Fruit fly (Drosophila melanogaster) whole organism, wandering third instar larva: ENCODE data around the gene Gyc76C.
A peak's percentile ranks its signal among the peaks of the same experiment; 100 is the strongest.

Experiments used
- Abd-B ChIP-seq: fragments of >200 bp; optimal IDR thresholded peaks from 2 replicates; lab custom pipeline; 2017; ENCODE audit warnings: missing biosample characterization, missing genetic modification characterization
- CG32264 ChIP-seq: fragments of 200-800 bp; sonication (Bioruptor generic); optimal IDR thresholded peaks from 2 replicates; lab custom pipeline; 2016; ENCODE audit warnings: missing biosample characterization, missing genetic modification characterization
- CG9705 ChIP-seq: fragments of 200-800 bp; sonication (Bioruptor generic); optimal IDR thresholded peaks from 2 replicates; lab custom pipeline; 2018; ENCODE audit warnings: missing biosample characterization, mild to moderate bottlenecking, missing genetic modification characterization
- CrebA ChIP-seq: fragments of 200-800 bp; sonication (Bioruptor generic); optimal IDR thresholded peaks from 2 replicates; lab custom pipeline; 2016; ENCODE audit warnings: missing biosample characterization, mild to moderate bottlenecking, missing genetic modification characterization, borderline replicate concordance
- Dfd ChIP-seq: fragments of >200 bp; optimal IDR thresholded peaks from 2 replicates; lab custom pipeline; 2017; ENCODE audit warnings: missing biosample characterization, missing genetic modification characterization
- Dif ChIP-seq: fragments of 200-275, 200-300 bp; sonication (Bioruptor generic); optimal IDR thresholded peaks from 2 replicates; lab custom pipeline; 2018; ENCODE audit warnings: missing biosample characterization, missing genetic modification characterization; ENCODE audit not compliant: partially characterized antibody
- GATAd ChIP-seq: sonication (Bioruptor generic); optimal IDR thresholded peaks from 2 replicates; lab custom pipeline; 2016; ENCODE audit warnings: missing biosample characterization, missing genetic modification characterization
- HLH106 ChIP-seq: fragments of 200-800 bp; optimal IDR thresholded peaks from 3 replicates; lab custom pipeline; 2019; ENCODE audit warnings: missing biosample characterization, mild to moderate bottlenecking, missing genetic modification characterization, moderate library complexity
- Hnf4 ChIP-seq: fragments of 200-800 bp; sonication (Bioruptor generic); optimal IDR thresholded peaks from 2 replicates; lab custom pipeline; 2016; ENCODE audit warnings: missing biosample characterization, mild to moderate bottlenecking, missing genetic modification characterization
- Hr78 ChIP-seq: fragments of >200 bp; optimal IDR thresholded peaks from 2 replicates; lab custom pipeline; 2017; ENCODE audit warnings: missing biosample characterization, missing genetic modification characterization
- Hr83 ChIP-seq: fragments of 200-300 bp; sonication (Bioruptor generic); optimal IDR thresholded peaks from 2 replicates; lab custom pipeline; 2016; ENCODE audit warnings: missing biosample characterization, mild to moderate bottlenecking, missing genetic modification characterization, moderate library complexity; ENCODE audit not compliant: poor library complexity, severe bottlenecking
- Jra ChIP-seq: sonication (Bioruptor generic); optimal IDR thresholded peaks from 2 replicates; lab custom pipeline; 2016; ENCODE audit warnings: missing biosample characterization, missing genetic modification characterization
- Mio ChIP-seq: sonication (Bioruptor generic); optimal IDR thresholded peaks from 2 replicates; lab custom pipeline; 2016; ENCODE audit warnings: missing biosample characterization, missing genetic modification characterization
- Myc ChIP-seq: fragments of >200 bp; optimal IDR thresholded peaks from 2 replicates; lab custom pipeline; 2017
- N ChIP-seq: fragments of >200 bp; optimal IDR thresholded peaks from 2 replicates; lab custom pipeline; 2018; ENCODE audit warnings: missing biosample characterization, missing external identifiers, missing genetic modification characterization
- OdsH ChIP-seq: fragments of 200-800 bp; sonication (Bioruptor generic); optimal IDR thresholded peaks from 2 replicates; lab custom pipeline; 2016; ENCODE audit warnings: missing biosample characterization, mild to moderate bottlenecking, missing genetic modification characterization
- Rel ChIP-seq, 2 experiments: fragments of 200-800 bp; sonication (Bioruptor generic) in 1 of 2; optimal IDR thresholded peaks; 2 replicates in 1 of 2; 3 replicates in 1 of 2; lab custom pipeline; 2016 to 2019; ENCODE audit warnings: mild to moderate bottlenecking in 2 of 2, missing biosample characterization in 2 of 2, missing genetic modification characterization in 2 of 2, moderate library complexity in 1 of 2
- Sp1 ChIP-seq: fragments of 200-800 bp; sonication (Bioruptor generic); optimal IDR thresholded peaks from 3 replicates; lab custom pipeline; 2019; ENCODE audit warnings: missing biosample characterization, mild to moderate bottlenecking, missing genetic modification characterization, moderate library complexity
- Vsx2 ChIP-seq: fragments of 200-300, 225-300 bp; sonication (Bioruptor generic); optimal IDR thresholded peaks from 2 replicates; lab custom pipeline; 2018; ENCODE audit warnings: missing biosample characterization, missing genetic modification characterization; ENCODE audit not compliant: partially characterized antibody
- br ChIP-seq: fragments of 200-800 bp; sonication (Bioruptor generic); optimal IDR thresholded peaks from 2 replicates; lab custom pipeline; 2016; ENCODE audit warnings: missing biosample characterization, missing genetic modification characterization
- brk ChIP-seq: fragments of 200-800 bp; sonication (Bioruptor generic); optimal IDR thresholded peaks from 2 replicates; lab custom pipeline; 2016; ENCODE audit warnings: missing biosample characterization, mild to moderate bottlenecking, missing genetic modification characterization
- dl ChIP-seq, 2 experiments: fragments of 175-275, 200-275 bp in 1 of 2; fragments of 200-275 bp in 1 of 2; sonication (Bioruptor generic); optimal IDR thresholded peaks; lab custom pipeline; 2018; ENCODE audit warnings: mild to moderate bottlenecking in 2 of 2, missing biosample characterization in 2 of 2, missing genetic modification characterization in 2 of 2, moderate library complexity in 2 of 2; ENCODE audit not compliant: partially characterized antibody in 2 of 2, insufficient read depth in 1 of 2
- dmrt93B ChIP-seq: fragments of 200-800 bp; sonication (Bioruptor generic); optimal IDR thresholded peaks from 2 replicates; lab custom pipeline; 2018; ENCODE audit warnings: missing biosample characterization, mild to moderate bottlenecking, missing genetic modification characterization
- dsf ChIP-seq: sonication (Bioruptor generic); optimal IDR thresholded peaks from 2 replicates; lab custom pipeline; 2016; ENCODE audit warnings: missing biosample characterization, missing genetic modification characterization, borderline replicate concordance
- ey ChIP-seq: fragments of 200-800 bp; sonication (Bioruptor generic); optimal IDR thresholded peaks from 2 replicates; lab custom pipeline; 2016; ENCODE audit warnings: missing biosample characterization, missing genetic modification characterization
- foxo ChIP-seq, 2 experiments: fragments of 200-800 bp; sonication (Bioruptor generic); optimal IDR thresholded peaks; 2 replicates in 1 of 2; 3 replicates in 1 of 2; lab custom pipeline; 2016 to 2017; ENCODE audit warnings: missing biosample characterization in 2 of 2, missing genetic modification characterization in 2 of 2
- fru ChIP-seq: fragments of 200-800 bp; sonication (Bioruptor generic); optimal IDR thresholded peaks from 3 replicates; lab custom pipeline; 2016; ENCODE audit warnings: missing biosample characterization, mild to moderate bottlenecking, missing genetic modification characterization
- h ChIP-seq: fragments of 200-800 bp; sonication (Bioruptor generic); optimal IDR thresholded peaks from 3 replicates; lab custom pipeline; 2016; ENCODE audit warnings: missing biosample characterization, mild to moderate bottlenecking, missing genetic modification characterization
- jim ChIP-seq: fragments of 175-275, 200-325 bp; sonication (Bioruptor generic); optimal IDR thresholded peaks from 2 replicates; lab custom pipeline; 2016; ENCODE audit warnings: missing biosample characterization, mild to moderate bottlenecking, missing genetic modification characterization
- lola ChIP-seq: fragments of >200 bp; optimal IDR thresholded peaks from 2 replicates; lab custom pipeline; 2017; ENCODE audit warnings: missing biosample characterization, missing genetic modification characterization
- pan ChIP-seq: fragments of >200 bp; optimal IDR thresholded peaks from 2 replicates; lab custom pipeline; 2017
- psq ChIP-seq: fragments of 200-800 bp; sonication (Bioruptor generic); optimal IDR thresholded peaks from 3 replicates; lab custom pipeline; 2017; ENCODE audit warnings: missing biosample characterization, mild to moderate bottlenecking, missing genetic modification characterization, moderate library complexity
- rgr ChIP-seq: fragments of 200-800 bp; sonication (Bioruptor generic); optimal IDR thresholded peaks from 3 replicates; lab custom pipeline; 2016; ENCODE audit warnings: missing biosample characterization, mild to moderate bottlenecking, missing genetic modification characterization
- sage ChIP-seq: fragments of 200-800 bp; sonication (Bioruptor generic); optimal IDR thresholded peaks from 2 replicates; lab custom pipeline; 2016; ENCODE audit warnings: missing biosample characterization, mild to moderate bottlenecking, missing genetic modification characterization
- sv ChIP-seq: fragments of 200-800 bp; sonication (Bioruptor generic); optimal IDR thresholded peaks from 3 replicates; lab custom pipeline; 2016; ENCODE audit warnings: missing biosample characterization, missing genetic modification characterization
- tai ChIP-seq: sonication (Bioruptor generic); optimal IDR thresholded peaks from 2 replicates; lab custom pipeline; 2016; ENCODE audit warnings: missing biosample characterization, missing genetic modification characterization
- usp ChIP-seq: fragments of >200 bp; optimal IDR thresholded peaks from 2 replicates; lab custom pipeline; 2017; ENCODE audit warnings: missing biosample characterization, missing genetic modification characterization
- woc ChIP-seq: sonication (Bioruptor generic); optimal IDR thresholded peaks from 2 replicates; lab custom pipeline; 2016; ENCODE audit warnings: missing biosample characterization, mild to moderate bottlenecking, missing genetic modification characterization

Gene Gyc76C

DNA sequence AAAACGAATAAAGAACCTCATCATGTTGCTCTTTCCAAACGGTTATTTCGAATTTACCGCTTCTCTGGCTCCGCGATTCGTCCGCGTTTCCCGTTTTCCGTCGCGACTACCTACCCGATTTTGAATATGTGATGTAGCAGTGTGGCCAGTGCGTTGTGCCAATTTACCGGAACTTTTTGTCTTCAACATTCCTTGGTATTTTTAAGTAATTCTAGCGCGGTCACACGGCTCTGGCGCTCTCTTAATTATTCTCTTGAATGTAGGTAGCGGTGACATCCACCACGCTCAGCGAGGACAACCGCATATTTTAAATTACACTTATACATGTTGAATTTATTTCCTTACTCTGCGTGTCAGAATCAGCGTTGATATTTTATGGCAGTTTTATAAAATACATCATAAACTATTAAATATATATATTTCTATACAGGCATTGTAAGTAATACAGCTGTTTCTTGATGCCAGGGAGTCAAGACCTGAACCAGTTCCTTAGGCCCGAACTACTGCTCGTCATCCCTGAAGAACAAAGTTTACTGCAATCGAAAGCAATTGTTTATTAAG is at the start of gene Gyc76C, which contains the start of the genes CG42637 and SREBP:
Gene Gyc76C (minus strand): TSS at position 132 of the 561 bp plus-strand sequence.
Gene CG42637 (minus strand): TSS at position 132 of the 561 bp plus-strand sequence.
Gene SREBP (plus strand): TSS at position 498 of the 561 bp plus-strand sequence.
- no peak for TF ChIP-seq N (GFP tag; lab: Kevin White, UChicago)
- TF ChIP-seq Dif (GFP tag; lab: Kevin White, UChicago): peak; percentile 52
- TF ChIP-seq sage: peak; percentile 85
- TF ChIP-seq lola (GFP tag; lab: Kevin White, UChicago): no peak
- TF ChIP-seq usp (GFP tag; lab: Kevin White, UChicago): no peak
- TF ChIP-seq Jra (GFP tag; lab: Kevin White, UChicago): no peak
- no peak for TF ChIP-seq OdsH (GFP tag; lab: Kevin White, UChicago)
- peak; percentile 83 for TF ChIP-seq brk (GFP tag; lab: Kevin White, UChicago)
- no peak for TF ChIP-seq dsf (GFP tag; lab: Kevin White, UChicago)
- TF ChIP-seq CG9705 (GFP tag; lab: Kevin White, UChicago): no peak
- no peak for TF ChIP-seq pan (lab: Kevin White, UChicago)
- no peak for TF ChIP-seq Sp1 (GFP tag; lab: Kevin White, UChicago)
- TF ChIP-seq h: no peak
- peak; percentile 20 for TF ChIP-seq rgr (GFP tag; lab: Kevin White, UChicago)
- TF ChIP-seq CrebA (GFP tag; lab: Kevin White, UChicago): no peak
- no peak for TF ChIP-seq Hr78 (GFP tag; lab: Kevin White, UChicago)
- peak; percentile 37 for TF ChIP-seq HLH106
- TF ChIP-seq foxo (GFP tag; optimal IDR thresholded peaks at IDR 0.05; lab: Kevin White, UChicago): no peak
- TF ChIP-seq Dfd (GFP tag; lab: Kevin White, UChicago): no peak
- TF ChIP-seq Rel (GFP tag; optimal IDR thresholded peaks at IDR 0.05; lab: Kevin White, UChicago): peak; percentile 38
- TF ChIP-seq Rel (tag; optimal IDR thresholded peaks at IDR 0.05; lab: Kevin White, UChicago): peak; percentile 47
- TF ChIP-seq jim (GFP tag; lab: Kevin White, UChicago): no peak
- TF ChIP-seq dl (GFP tag; optimal IDR thresholded peaks at IDR 0.05; lab: Kevin White, UChicago; ENCODE audit: insufficient read depth in 1 of 2, partially characterized antibody in 2 of 2): no peak
- TF ChIP-seq Myc (lab: Kevin White, UChicago): no peak
- TF ChIP-seq br (GFP tag; lab: Kevin White, UChicago): no peak
- TF ChIP-seq Mio: no peak
- no peak for TF ChIP-seq Hnf4 (GFP tag; lab: Kevin White, UChicago)
- TF ChIP-seq fru (GFP tag; lab: Kevin White, UChicago): peak; percentile 14
- TF ChIP-seq Vsx2 (GFP tag; lab: Kevin White, UChicago): no peak
- TF ChIP-seq woc: no peak
- no peak for TF ChIP-seq ey (GFP tag; lab: Kevin White, UChicago)
- no peak for TF ChIP-seq Abd-B
- no peak for TF ChIP-seq GATAd
- no peak for TF ChIP-seq sv (GFP tag; lab: Kevin White, UChicago)
- no peak for TF ChIP-seq tai (GFP tag; lab: Kevin White, UChicago)
- TF ChIP-seq psq (GFP tag; lab: Kevin White, UChicago): no peak
- TF ChIP-seq CG32264 (GFP tag; lab: Kevin White, UChicago): no peak
- peak; percentile 38 for TF ChIP-seq Hr83
- no peak for TF ChIP-seq dmrt93B (GFP tag; lab: Kevin White, UChicago)

- TF ChIP-seq Jra (GFP tag; lab: Kevin White, UChicago): no peak
- TF ChIP-seq Myc (lab: Kevin White, UChicago): no peak
- TF ChIP-seq rgr (GFP tag; lab: Kevin White, UChicago): no peak
- TF ChIP-seq CrebA (GFP tag; lab: Kevin White, UChicago): no peak
- TF ChIP-seq Rel (GFP tag; optimal IDR thresholded peaks at IDR 0.05; lab: Kevin White, UChicago): no peak
- TF ChIP-seq Rel (tag; optimal IDR thresholded peaks at IDR 0.05; lab: Kevin White, UChicago): no peak
- no peak for TF ChIP-seq dsf (GFP tag; lab: Kevin White, UChicago)
- TF ChIP-seq lola (GFP tag; lab: Kevin White, UChicago): no peak
- TF ChIP-seq Hr78 (GFP tag; lab: Kevin White, UChicago): no peak
- TF ChIP-seq psq (GFP tag; lab: Kevin White, UChicago): no peak
- TF ChIP-seq CG9705 (GFP tag; lab: Kevin White, UChicago): no peak
- no peak for TF ChIP-seq fru (GFP tag; lab: Kevin White, UChicago)
- TF ChIP-seq jim (GFP tag; lab: Kevin White, UChicago): no peak
- TF ChIP-seq foxo (GFP tag; optimal IDR thresholded peaks at IDR 0.05; lab: Kevin White, UChicago): no peak
- no peak for TF ChIP-seq N (GFP tag; lab: Kevin White, UChicago)
- TF ChIP-seq pan (lab: Kevin White, UChicago): no peak
- TF ChIP-seq ey (GFP tag; lab: Kevin White, UChicago): no peak
- no peak for TF ChIP-seq tai (GFP tag; lab: Kevin White, UChicago)
- no peak for TF ChIP-seq usp (GFP tag; lab: Kevin White, UChicago)
Observed at dm6 chr3L:19836375-19836937, 43.1 kb upstream of the Gyc76C start, which contains the start of gene kto. TSS of gene kto (plus strand) at chr3L:19836614.
